Fruit fly (Drosophila melanogaster) ovary, adult (tissue): Measurements from ENCODE around the gene Nse1.

Source experiments
- CG17801 ChIP-seq: fragments of 200-800 bp; optimal IDR thresholded peaks from 2 replicates; lab custom pipeline; 2019; ENCODE audit warnings: missing biosample characterization, mild to moderate bottlenecking, missing genetic modification characterization, moderate library complexity; ENCODE audit not compliant: partially characterized antibody

Gene Nse1

dm6 chr2L:6677453-6677852 is at the start of gene Nse1:
Gene Nse1 (minus strand): TSS chr2L:6677625.
- TF ChIP-seq CG17801 = no peak

- TF ChIP-seq CG17801 = no peak
Measured at dm6 chr2L:6723750-6724503, 46.5 kb upstream of the Nse1 start, which contains the start of gene Liprin-alpha. Gene Liprin-alpha (plus strand): TSS chr2L:6723903.

- TF ChIP-seq CG17801 = no peak
Measured at dm6 chr2L:6722822-6723749, 45.7 kb upstream of the Nse1 start, which contains the start of gene homer. Gene homer (minus strand): TSS chr2L:6723359.

DNA sequence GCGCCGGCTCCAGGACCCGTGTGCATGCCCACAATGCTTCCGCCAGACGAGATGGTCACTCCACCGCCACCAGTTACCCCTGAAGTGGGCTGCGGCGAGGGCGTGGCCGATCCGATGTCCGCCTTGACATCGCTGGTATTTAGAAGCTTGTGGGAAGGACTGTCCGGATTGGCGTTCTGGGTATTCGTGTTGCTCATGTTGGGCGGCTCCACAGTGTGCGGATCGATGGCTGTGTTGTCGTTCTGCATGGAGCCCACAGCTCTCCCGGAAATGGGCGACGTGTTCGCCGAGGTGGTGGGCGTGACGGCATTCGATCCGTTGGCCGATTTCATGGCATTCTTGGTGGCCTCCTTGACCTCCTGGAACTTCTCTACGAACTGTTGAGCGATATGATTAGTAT is 44.3 kb upstream of the Nse1 start:
- no peak for TF ChIP-seq CG17801

dm6 chr2L:6717460-6717859 is 40.0 kb upstream of the Nse1 start, which contains the start of gene Aatf:
Gene Aatf (plus strand): TSS chr2L:6717625.
- TF ChIP-seq CG17801 = peak; percentile 44

DNA sequence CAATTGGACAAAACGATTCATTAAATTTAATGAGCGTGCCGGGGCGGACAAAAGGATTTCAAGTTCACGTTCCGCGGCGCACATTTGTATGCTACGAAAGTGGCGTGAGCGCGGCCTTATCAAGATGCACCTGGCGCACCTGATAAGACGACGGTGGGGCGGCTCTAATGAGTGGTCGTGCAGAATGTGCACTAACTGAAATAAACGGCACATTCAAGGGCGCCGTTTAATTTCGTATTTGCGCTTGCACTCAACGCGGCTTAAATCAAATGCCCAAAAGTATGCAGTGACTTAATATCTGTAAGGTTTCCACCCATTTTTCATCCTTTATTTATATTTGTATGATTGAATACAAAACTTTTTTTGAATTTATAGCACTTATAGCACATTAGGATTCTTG is 39.5 kb upstream of the Nse1 start:
- TF ChIP-seq CG17801 = no peak

DNA sequence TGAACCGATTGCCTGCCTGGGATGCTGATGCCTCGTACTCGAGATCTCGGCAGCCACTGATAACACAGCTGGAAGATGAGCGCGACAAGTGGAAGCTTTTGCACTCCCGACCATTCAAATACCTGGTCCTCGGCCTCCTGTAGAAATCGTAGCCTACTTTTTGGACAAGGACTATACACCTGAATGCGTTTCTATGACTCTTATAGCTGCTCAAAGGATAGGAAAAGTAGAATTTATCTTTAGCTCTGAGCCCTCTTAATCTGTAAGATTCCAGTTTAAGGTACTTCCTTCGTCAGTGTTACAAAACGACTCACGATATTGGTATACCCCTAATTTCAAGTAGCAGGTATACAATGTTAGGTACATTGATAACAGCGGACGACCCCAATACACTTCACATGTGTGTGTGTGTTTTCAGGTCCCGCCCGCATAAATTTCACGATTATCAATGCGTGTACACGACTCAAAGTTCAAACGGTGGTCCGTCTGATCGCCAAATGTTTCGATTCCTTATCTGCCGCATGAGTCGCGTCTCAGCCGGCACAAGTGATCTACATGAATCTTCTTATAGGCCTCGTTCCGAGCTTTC is 38.9 kb upstream of the Nse1 start, which contains the start of gene AkhR:
TSS of gene AkhR (minus strand) at position 5 of the 589 bp plus-strand sequence.
- TF ChIP-seq CG17801 = no peak

DNA sequence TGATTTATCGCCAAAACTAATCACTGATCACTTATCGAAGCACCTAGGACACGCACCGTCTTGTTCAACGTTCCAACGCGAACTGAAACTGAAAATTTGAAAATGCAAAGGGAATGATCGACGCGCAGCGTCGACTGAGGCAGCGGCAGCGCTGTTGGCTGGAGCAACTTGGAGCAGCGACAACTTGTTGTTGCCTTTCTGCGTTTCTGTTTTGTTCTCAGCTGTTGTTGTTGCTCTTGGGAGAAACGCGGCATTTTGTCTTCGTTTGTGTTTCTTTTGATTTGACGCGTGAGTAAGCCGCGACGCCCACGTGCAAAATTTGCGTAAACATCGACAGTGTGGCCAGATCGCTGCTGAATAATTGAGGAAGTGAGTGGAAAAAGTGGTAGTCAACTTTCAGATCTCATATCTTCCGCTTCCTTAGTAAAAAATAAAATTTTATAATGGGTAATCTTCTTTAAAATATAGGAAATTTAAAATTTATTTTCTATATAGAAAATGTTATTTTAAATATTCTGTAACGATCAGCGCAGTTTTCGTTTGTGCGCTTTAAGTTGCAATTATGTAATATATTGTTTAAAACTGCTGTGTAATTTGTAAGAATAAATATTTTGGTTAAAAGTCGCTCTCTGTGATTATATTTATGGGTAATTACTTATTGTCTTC is 31.7 kb upstream of the Nse1 start, which contains the start of gene Tsp:
TSS of gene Tsp (minus strand) at position 90 of the 666 bp plus-strand sequence.
- no peak for TF ChIP-seq CG17801

DNA sequence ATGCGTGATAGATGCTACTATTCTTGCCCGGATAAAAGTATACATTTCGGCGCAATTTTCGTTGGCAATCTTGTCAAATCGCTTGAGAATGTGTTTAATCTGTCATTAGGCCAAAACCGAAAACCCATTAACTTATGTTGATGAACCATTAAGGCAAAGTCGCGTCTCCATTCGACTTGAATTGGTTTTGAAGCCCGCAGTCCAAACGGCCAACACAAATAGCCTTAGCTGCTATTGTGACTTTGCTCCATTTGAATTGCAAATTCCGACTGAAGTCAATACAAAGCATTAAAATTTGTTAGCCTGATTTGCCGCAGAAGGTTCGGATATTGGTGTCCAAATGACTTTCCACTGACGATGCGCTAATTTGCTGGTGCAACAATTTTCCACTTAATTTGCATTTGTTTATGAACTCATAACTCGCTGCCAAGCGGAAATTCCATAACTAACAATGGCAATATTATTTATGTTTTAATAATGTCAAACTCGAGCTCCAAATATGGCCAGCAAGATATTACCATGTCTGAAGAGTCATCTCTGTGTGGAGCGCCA is 29.0 kb upstream of the Nse1 start:
- TF ChIP-seq CG17801 = no peak

dm6 chr2L:6705081-6705480 is 27.7 kb upstream of the Nse1 start:
- no peak for TF ChIP-seq CG17801

- TF ChIP-seq CG17801 = no peak
Measured at dm6 chr2L:6701409-6702199, 24.2 kb upstream of the Nse1 start.

- TF ChIP-seq CG17801 = no peak
Measured at dm6 chr2L:6700742-6701141, 23.3 kb upstream of the Nse1 start.

DNA sequence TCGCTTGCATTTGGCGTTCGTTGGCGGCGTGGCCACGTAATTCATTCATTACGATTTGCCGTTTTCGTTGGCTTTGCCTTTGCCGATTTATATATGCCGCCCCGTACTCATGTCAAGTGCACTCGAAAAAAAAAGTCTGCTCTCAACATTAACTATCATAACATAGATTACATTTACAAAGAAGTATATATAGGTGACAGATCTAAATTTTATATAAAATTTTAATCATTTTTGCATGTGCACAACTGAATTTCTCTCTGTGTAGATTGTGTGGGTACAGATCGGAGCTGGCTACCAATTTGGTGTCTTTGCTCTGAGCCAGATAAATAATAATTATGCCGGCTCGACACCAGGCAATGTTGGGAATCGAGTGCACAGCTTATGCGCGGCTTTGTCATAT is 21.0 kb upstream of the Nse1 start:
- TF ChIP-seq CG17801 = no peak

DNA sequence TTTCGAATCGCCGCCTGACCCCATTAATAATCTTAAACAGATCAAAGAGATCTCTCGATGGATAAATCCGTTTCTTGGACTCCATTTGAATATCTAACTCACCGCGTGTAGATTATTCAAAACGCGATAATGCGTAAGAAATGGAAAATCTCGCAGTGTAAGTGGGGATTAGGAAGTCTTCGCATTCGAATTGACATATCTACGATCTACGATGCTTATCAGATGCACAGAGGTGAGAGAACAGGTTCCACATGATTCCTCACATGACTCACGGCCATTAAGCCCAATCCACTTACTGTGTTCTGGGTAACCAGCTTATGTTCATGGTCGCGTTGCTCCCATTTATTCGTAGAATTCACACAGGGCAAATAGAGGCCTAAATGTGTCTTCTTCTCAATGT is 18.8 kb upstream of the Nse1 start:
- no peak for TF ChIP-seq CG17801

- TF ChIP-seq CG17801 = no peak
Measured at dm6 chr2L:6693794-6694254, 16.4 kb upstream of the Nse1 start.
